Fruit fly (Drosophila melanogaster): ENCODE measurements around the gene Sec13.

Sec13 gene

dm6 chr3R:23386907-23387306 is 30.8 kb downstream of the Sec13 start:
- no peak for TF ChIP-seq Hr96 (GFP tag; optimal IDR thresholded peaks at IDR 0.05)
- TF ChIP-seq CG7101 (tag; optimal IDR thresholded peaks at IDR 0.05), result no peak
- no peak for TF ChIP-seq CG14711 (tag; optimal IDR thresholded peaks at IDR 0.05)
- TF ChIP-seq CG5204 (GFP tag; optimal IDR thresholded peaks at IDR 0.05), result no peak
- TF ChIP-seq cnc (optimal IDR thresholded peaks at IDR 0.05), result no peak

dm6 chr3R:23388798-23389197 is 32.7 kb downstream of the Sec13 start, which contains the start of gene CG31515:
CG31515 (minus strand) TSS chr3R:23388898.
- no peak for TF ChIP-seq CG7045 (GFP tag; optimal IDR thresholded peaks at IDR 0.05)
- TF ChIP-seq cic (GFP tag; optimal IDR thresholded peaks at IDR 0.05), result no peak

dm6 chr3R:23390769-23391309 is 34.8 kb downstream of the Sec13 start:
- TF ChIP-seq CG1620 (GFP tag; optimal IDR thresholded peaks at IDR 0.05) (no peak), bab1 (GFP tag; optimal IDR thresholded peaks at IDR 0.05) (no peak), CG7101 (tag; optimal IDR thresholded peaks at IDR 0.05) (no peak), toe (GFP tag; optimal IDR thresholded peaks at IDR 0.05) (no peak), pad (GFP tag; optimal IDR thresholded peaks at IDR 0.05) (no peak), cnc (optimal IDR thresholded peaks at IDR 0.05) (no peak), CG12768 (GFP tag; optimal IDR thresholded peaks at IDR 0.05) (no peak), kay (GFP tag; ENCODE audit: borderline replicate concordance) (no peak), Clk (GFP tag; optimal IDR thresholded peaks at IDR 0.05) (no peak), cic (GFP tag; optimal IDR thresholded peaks at IDR 0.05) (no peak), Mnt (GFP tag; optimal IDR thresholded peaks at IDR 0.05) (no peak), ovo (GFP tag; optimal IDR thresholded peaks at IDR 0.05) (no peak), CG11617 (GFP tag; optimal IDR thresholded peaks at IDR 0.05) (no peak)

dm6 chr3R:23392235-23392634 is 36.2 kb downstream of the Sec13 start:
- TF ChIP-seq kay (GFP tag; ENCODE audit: borderline replicate concordance) (no peak), Clk (GFP tag; optimal IDR thresholded peaks at IDR 0.05) (no peak)

DNA sequence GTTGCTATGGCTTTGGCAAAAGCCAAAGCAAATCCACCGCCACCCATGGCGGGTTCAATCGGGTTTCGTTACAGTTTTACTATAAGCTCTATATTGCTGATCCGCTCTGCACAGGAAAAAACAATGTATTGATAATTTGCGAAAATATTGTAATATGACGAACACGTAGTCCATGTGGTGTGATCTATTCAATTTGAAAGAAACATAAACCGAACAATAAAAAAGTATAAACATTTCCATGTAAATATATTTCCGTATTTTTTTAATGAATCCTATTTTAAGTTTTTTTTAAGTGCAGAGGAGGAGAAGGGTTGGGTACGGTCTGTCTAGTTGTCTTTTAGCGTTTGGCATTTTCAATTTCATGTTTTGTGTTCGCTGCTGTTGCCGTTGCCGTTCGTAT is 37.4 kb downstream of the Sec13 start:
- TF ChIP-seq CG14711 (tag; optimal IDR thresholded peaks at IDR 0.05), result no peak
- no peak for TF ChIP-seq Crg-1 (GFP tag; optimal IDR thresholded peaks at IDR 0.05)
- no peak for TF ChIP-seq CG5204 (GFP tag; optimal IDR thresholded peaks at IDR 0.05)
- no peak for TF ChIP-seq Mnt (GFP tag; optimal IDR thresholded peaks at IDR 0.05)
- no peak for TF ChIP-seq ovo (GFP tag; optimal IDR thresholded peaks at IDR 0.05)
- no peak for TF ChIP-seq CG7045 (GFP tag; optimal IDR thresholded peaks at IDR 0.05)
- TF ChIP-seq CG33017 (tag; optimal IDR thresholded peaks at IDR 0.05), result no peak
- no peak for TF ChIP-seq cnc (optimal IDR thresholded peaks at IDR 0.05)
- TF ChIP-seq pad (GFP tag; optimal IDR thresholded peaks at IDR 0.05), result no peak
- no peak for TF ChIP-seq tj (GFP tag; optimal IDR thresholded peaks at IDR 0.05)
- TF ChIP-seq Hr96 (GFP tag; optimal IDR thresholded peaks at IDR 0.05), result no peak
- no peak for TF ChIP-seq kay (GFP tag; ENCODE audit: borderline replicate concordance)
- TF ChIP-seq CG7101 (tag; optimal IDR thresholded peaks at IDR 0.05), result no peak

dm6 chr3R:23395720-23396119 is 39.6 kb downstream of the Sec13 start:
- TF ChIP-seq bab1 (GFP tag; optimal IDR thresholded peaks at IDR 0.05), result no peak
- no peak for TF ChIP-seq CG5204 (GFP tag; optimal IDR thresholded peaks at IDR 0.05)
- no peak for TF ChIP-seq Hr96 (GFP tag; optimal IDR thresholded peaks at IDR 0.05)
- TF ChIP-seq toe (GFP tag; optimal IDR thresholded peaks at IDR 0.05), result no peak
- no peak for TF ChIP-seq CG14711 (tag; optimal IDR thresholded peaks at IDR 0.05)
- no peak for TF ChIP-seq CG12768 (GFP tag; optimal IDR thresholded peaks at IDR 0.05)
- TF ChIP-seq CG7045 (GFP tag; optimal IDR thresholded peaks at IDR 0.05), result no peak
- TF ChIP-seq CG1620 (GFP tag; optimal IDR thresholded peaks at IDR 0.05), result no peak
- TF ChIP-seq pad (GFP tag; optimal IDR thresholded peaks at IDR 0.05), result no peak
- TF ChIP-seq Clk (GFP tag; optimal IDR thresholded peaks at IDR 0.05), result no peak
- TF ChIP-seq Crg-1 (GFP tag; optimal IDR thresholded peaks at IDR 0.05), result no peak
- TF ChIP-seq CG7101 (tag; optimal IDR thresholded peaks at IDR 0.05), result no peak
- TF ChIP-seq tj (GFP tag; optimal IDR thresholded peaks at IDR 0.05), result no peak
- TF ChIP-seq ovo (GFP tag; optimal IDR thresholded peaks at IDR 0.05), result no peak

dm6 chr3R:23396548-23397294 is 40.6 kb downstream of the Sec13 start:
- TF ChIP-seq cnc (optimal IDR thresholded peaks at IDR 0.05) (no peak), CG1620 (GFP tag; optimal IDR thresholded peaks at IDR 0.05) (no peak), kay (GFP tag; ENCODE audit: borderline replicate concordance) (no peak), pad (GFP tag; optimal IDR thresholded peaks at IDR 0.05) (no peak), Clk (GFP tag; optimal IDR thresholded peaks at IDR 0.05) (no peak), Crg-1 (GFP tag; optimal IDR thresholded peaks at IDR 0.05) (no peak), CG5204 (GFP tag; optimal IDR thresholded peaks at IDR 0.05) (no peak), CG11617 (GFP tag; optimal IDR thresholded peaks at IDR 0.05) (no peak), bab1 (GFP tag; optimal IDR thresholded peaks at IDR 0.05) (no peak)

Data from whole organism, adult.